Worm (Caenorhabditis elegans) whole organism, young adult: ENCODE results near the gene gst-18.

ENCODE experiments used
- B0261.1 ChIP-seq: sonication (generic microtip); optimal IDR thresholded peaks from 2 replicates; lab custom pipeline; 2016; ENCODE audit warnings: mild to moderate bottlenecking, missing genetic modification characterization, moderate library complexity, missing compliant biosample characterization
- C06A6.2 ChIP-seq: fragments of 200-800 bp; sonication (Bioruptor generic); conservative IDR thresholded peaks from 2 replicates; pipeline ENCODE4 v1.3.6; 2022; ENCODE audit warnings: missing genetic modification characterization, missing compliant biosample characterization
- C17E4.6 ChIP-seq: fragments of 200-800 bp; sonication (Bioruptor generic); IDR thresholded peaks from 2 replicates; pipeline ENCODE4 v1.3.6; 2022; ENCODE audit warnings: missing genetic modification reagents, missing genetic modification characterization, missing compliant biosample characterization
- F10E7.11 ChIP-seq: sonication (generic microtip); optimal IDR thresholded peaks from 2 replicates; lab custom pipeline; 2017; ENCODE audit warnings: mild to moderate bottlenecking, missing genetic modification characterization, moderate library complexity, missing compliant biosample characterization
- F57A8.1 ChIP-seq: fragments of 200-800 bp; sonication (Bioruptor generic); optimal IDR thresholded peaks from 2 replicates; lab custom pipeline; 2018; ENCODE audit warnings: mild to moderate bottlenecking, missing genetic modification characterization, moderate library complexity, missing compliant biosample characterization
- F57C9.4 ChIP-seq: sonication (generic microtip); optimal IDR thresholded peaks from 2 replicates; lab custom pipeline; 2017; ENCODE audit warnings: mild to moderate bottlenecking, missing genetic modification characterization, missing compliant biosample characterization
- K11D2.4 ChIP-seq: fragments of 200-800 bp; sonication (Bioruptor generic); IDR thresholded peaks from 2 replicates; pipeline ENCODE4 v1.3.6; 2022; ENCODE audit warnings: missing genetic modification reagents, missing genetic modification characterization, missing compliant biosample characterization
- T26A5.8 ChIP-seq: sonication (generic microtip); optimal IDR thresholded peaks from 2 replicates; lab custom pipeline; 2016; ENCODE audit warnings: missing genetic modification characterization, missing compliant biosample characterization
- Y56A3A.18 ChIP-seq: fragments of 200-800 bp; sonication (Bioruptor generic); IDR thresholded peaks from 2 replicates; pipeline ENCODE4 v1.3.6; 2022; ENCODE audit warnings: missing genetic modification reagents, missing genetic modification characterization, missing compliant biosample characterization
- Y67H2A.10 ChIP-seq: fragments of 200-800 bp; sonication (Bioruptor generic); conservative IDR thresholded peaks from 2 replicates; pipeline ENCODE4 v1.3.6; 2022; ENCODE audit warnings: missing genetic modification reagents, missing genetic modification characterization, missing compliant biosample characterization
- akir-1 ChIP-seq: fragments of 200-800 bp; sonication (Bioruptor generic); optimal IDR thresholded peaks from 2 replicates; lab custom pipeline; 2018; ENCODE audit warnings: mild to moderate bottlenecking, missing genetic modification characterization, moderate library complexity, missing compliant biosample characterization
- ama-1 ChIP-seq, 3 experiments: fragments of 150-350 bp in 1 of 3; sonication (generic microtip) in 2 of 3; optimal IDR thresholded peaks; 2 replicates each; lab custom pipeline; 2014 to 2018; ENCODE audit warnings: missing biosample characterization in 2 of 3, missing genetic modification characterization in 2 of 3, missing genetic modification reagents in 2 of 3
- atf-7 ChIP-seq: sonication (generic microtip); optimal IDR thresholded peaks from 2 replicates; lab custom pipeline; 2017; ENCODE audit warnings: mild to moderate bottlenecking, missing genetic modification characterization, missing compliant biosample characterization
- attf-3 ChIP-seq: fragments of 200-800 bp; sonication (Bioruptor generic); conservative IDR thresholded peaks from 2 replicates; pipeline ENCODE4 v1.3.6; 2022; ENCODE audit warnings: missing genetic modification reagents, missing genetic modification characterization, missing compliant biosample characterization
- attf-6 ChIP-seq: fragments of 200-800 bp; sonication (Bioruptor generic); IDR thresholded peaks from 2 replicates; pipeline ENCODE4 v1.3.6; 2022; ENCODE audit warnings: missing genetic modification reagents, missing genetic modification characterization, missing compliant biosample characterization
- bed-1 ChIP-seq: fragments of 200-800 bp; sonication (Bioruptor generic); IDR thresholded peaks from 2 replicates; pipeline ENCODE4 v1.3.6; 2022; ENCODE audit warnings: missing genetic modification reagents, missing genetic modification characterization, missing compliant biosample characterization
- bed-2 ChIP-seq: fragments of 200-800 bp; sonication (Bioruptor generic); IDR thresholded peaks from 2 replicates; pipeline ENCODE4 v1.3.6; 2022; ENCODE audit warnings: missing genetic modification reagents, missing genetic modification characterization, missing compliant biosample characterization
- ccch-3 ChIP-seq: fragments of 200-800 bp; sonication (Bioruptor generic); optimal IDR thresholded peaks from 2 replicates; lab custom pipeline; 2018; ENCODE audit warnings: mild to moderate bottlenecking, missing genetic modification characterization, missing compliant biosample characterization
- cebp-2 ChIP-seq: fragments of 200-800 bp; sonication (Bioruptor generic); IDR thresholded peaks from 2 replicates; pipeline ENCODE4 v1.3.6; 2022; ENCODE audit warnings: missing genetic modification characterization, missing compliant biosample characterization
- ceh-91 ChIP-seq: fragments of 200-800 bp; sonication (Bioruptor generic); IDR thresholded peaks from 2 replicates; pipeline ENCODE4 v1.3.6; 2022; ENCODE audit warnings: missing genetic modification reagents, missing genetic modification characterization, missing compliant biosample characterization
- chd-7 ChIP-seq: sonication (generic microtip); optimal IDR thresholded peaks from 2 replicates; lab custom pipeline; 2016; ENCODE audit warnings: mild to moderate bottlenecking, missing genetic modification characterization, moderate library complexity, missing compliant biosample characterization
- egl-44 ChIP-seq: fragments of 200-800 bp; sonication (Bioruptor generic); IDR thresholded peaks from 2 replicates; pipeline ENCODE4 v1.3.6; 2022; ENCODE audit warnings: missing genetic modification reagents, missing genetic modification characterization, missing compliant biosample characterization
- ekl-4 ChIP-seq: fragments of 200-800 bp; sonication (Bioruptor generic); IDR thresholded peaks from 2 replicates; pipeline ENCODE4 v1.3.6; 2022; ENCODE audit warnings: missing genetic modification reagents, missing genetic modification characterization, missing compliant biosample characterization
- gei-17 ChIP-seq: fragments of 200-800 bp; sonication (Bioruptor generic); optimal IDR thresholded peaks from 2 replicates; lab custom pipeline; 2018; ENCODE audit warnings: mild to moderate bottlenecking, missing genetic modification characterization, missing compliant biosample characterization
- him-1 ChIP-seq: sonication (generic microtip); optimal IDR thresholded peaks from 2 replicates; lab custom pipeline; 2016; ENCODE audit warnings: missing genotype, missing genetic modification reagents, missing genetic modification characterization, missing compliant biosample characterization
- hlh-12 ChIP-seq: sonication (generic microtip); optimal IDR thresholded peaks from 2 replicates; lab custom pipeline; 2016; ENCODE audit warnings: missing genetic modification characterization, missing compliant biosample characterization
- hmg-1.2 ChIP-seq: fragments of 200-800 bp; sonication (Bioruptor generic); IDR thresholded peaks from 2 replicates; pipeline ENCODE4 v1.3.6; 2022; ENCODE audit warnings: missing genetic modification reagents, missing genetic modification characterization, missing compliant biosample characterization
- hsf-1 ChIP-seq: fragments of 200-800 bp; sonication (Bioruptor generic); IDR thresholded peaks from 2 replicates; pipeline ENCODE4 v1.3.6; 2022; ENCODE audit warnings: missing genetic modification reagents, missing genetic modification characterization, missing compliant biosample characterization
- let-526 ChIP-seq: fragments of 200-800 bp; sonication (Bioruptor generic); IDR thresholded peaks from 2 replicates; pipeline ENCODE4 v1.3.6; 2022; ENCODE audit warnings: missing genetic modification reagents, missing genetic modification characterization, missing compliant biosample characterization
- madf-10 ChIP-seq: sonication (generic microtip); optimal IDR thresholded peaks from 2 replicates; lab custom pipeline; 2016; ENCODE audit warnings: mild to moderate bottlenecking, missing genetic modification characterization, missing compliant biosample characterization
- madf-6 ChIP-seq: fragments of 200-800 bp; sonication (Bioruptor generic); IDR thresholded peaks from 2 replicates; pipeline ENCODE4 v1.3.6; 2022; ENCODE audit warnings: missing genetic modification reagents, missing genetic modification characterization, missing compliant biosample characterization
- madf-8 ChIP-seq: fragments of 200-800 bp; sonication (Bioruptor generic); conservative IDR thresholded peaks from 2 replicates; pipeline ENCODE4 v1.3.6; 2022; ENCODE audit warnings: missing genetic modification reagents, missing genetic modification characterization, missing compliant biosample characterization
- mcd-1 ChIP-seq: fragments of 200-800 bp; sonication (Bioruptor generic); IDR thresholded peaks from 2 replicates; pipeline ENCODE4 v1.3.6; 2022; ENCODE audit warnings: missing genetic modification reagents, missing genetic modification characterization, missing compliant biosample characterization
- nhr-120 ChIP-seq: fragments of 200-800 bp; sonication (Bioruptor generic); IDR thresholded peaks from 2 replicates; pipeline ENCODE4 v1.3.6; 2022; ENCODE audit warnings: missing genetic modification characterization, missing compliant biosample characterization
- nhr-179 ChIP-seq: sonication (generic microtip); optimal IDR thresholded peaks from 2 replicates; lab custom pipeline; 2016; ENCODE audit warnings: mild to moderate bottlenecking, missing genetic modification characterization, missing compliant biosample characterization
- nhr-27 ChIP-seq: fragments of 200-800 bp; sonication (Bioruptor generic); optimal IDR thresholded peaks from 2 replicates; lab custom pipeline; 2018; ENCODE audit warnings: mild to moderate bottlenecking, missing genetic modification characterization, moderate library complexity, missing compliant biosample characterization
- nhr-90 ChIP-seq: sonication (generic microtip); optimal IDR thresholded peaks from 2 replicates; lab custom pipeline; 2016; ENCODE audit warnings: missing genotype, mild to moderate bottlenecking, missing genetic modification characterization, missing compliant biosample characterization
- pbrm-1 ChIP-seq: fragments of 200-800 bp; sonication (Bioruptor generic); IDR thresholded peaks from 2 replicates; pipeline ENCODE4 v1.3.6; 2022; ENCODE audit warnings: missing genetic modification reagents, missing genetic modification characterization, missing compliant biosample characterization
- pha-4 ChIP-seq: fragments of 150-350 bp; sonication (generic microtip); optimal IDR thresholded peaks from 2 replicates; lab custom pipeline; 2014; ENCODE audit warnings: missing biosample characterization, missing genetic modification reagents, missing genetic modification characterization
- rcor-1 ChIP-seq: fragments of 200-800 bp; sonication (Bioruptor generic); IDR thresholded peaks from 2 replicates; pipeline ENCODE4 v1.3.6; 2022; ENCODE audit warnings: missing genetic modification reagents, missing genetic modification characterization, missing compliant biosample characterization
- rec-8 ChIP-seq, 2 experiments: sonication (generic microtip); optimal IDR thresholded peaks; 2 replicates each; lab custom pipeline; 2016; ENCODE audit warnings: mild to moderate bottlenecking in 2 of 2, missing genetic modification characterization in 2 of 2, missing genetic modification reagents in 2 of 2, missing genotype in 2 of 2, missing biosample characterization in 1 of 2, missing compliant biosample characterization in 1 of 2, moderate library complexity in 1 of 2
- snpc-4 ChIP-seq, 5 experiments: fragments of 150-350 bp in 1 of 5; sonication (generic microtip) in 4 of 5; optimal IDR thresholded peaks; 2 replicates each; lab custom pipeline; 2014 to 2018; ENCODE audit warnings: missing genetic modification characterization in 5 of 5, missing biosample characterization in 3 of 5, antibody characterized with exemption in 2 of 5, mild to moderate bottlenecking in 2 of 5, missing compliant biosample characterization in 2 of 5, missing genotype in 2 of 5, moderate library complexity in 2 of 5, missing genetic modification reagents in 1 of 5
- sptf-2 ChIP-seq: fragments of 200-800 bp; sonication (Bioruptor generic); optimal IDR thresholded peaks from 2 replicates; lab custom pipeline; 2018; ENCODE audit warnings: mild to moderate bottlenecking, missing genetic modification characterization, missing compliant biosample characterization
- tlf-1 ChIP-seq: fragments of 200-800 bp; sonication (Bioruptor generic); optimal IDR thresholded peaks from 2 replicates; lab custom pipeline; 2018; ENCODE audit warnings: mild to moderate bottlenecking, missing genetic modification characterization, missing compliant biosample characterization
- unc-62 ChIP-seq: fragments of 150-350 bp; optimal IDR thresholded peaks from 2 replicates; lab custom pipeline; 2014; ENCODE audit warnings: missing biosample characterization, missing genetic modification reagents, missing genetic modification characterization
- ztf-22 ChIP-seq: fragments of 200-800 bp; sonication (Bioruptor generic); optimal IDR thresholded peaks from 2 replicates; lab custom pipeline; 2018; ENCODE audit warnings: mild to moderate bottlenecking, missing genetic modification characterization, moderate library complexity, missing compliant biosample characterization
- ztf-25 ChIP-seq: fragments of 200-800 bp; sonication (Bioruptor generic); IDR thresholded peaks from 2 replicates; pipeline ENCODE4 v1.3.6; 2022; ENCODE audit warnings: missing genetic modification reagents, missing genetic modification characterization, missing compliant biosample characterization
- ztf-26 ChIP-seq: sonication (generic microtip); optimal IDR thresholded peaks from 2 replicates; lab custom pipeline; 2017; ENCODE audit warnings: missing genetic modification characterization, missing compliant biosample characterization

Gene gst-18

ce11 chrII:13596505-13596977 lies 34.1 kb downstream of the gst-18 start, which contains the start of the genes fbxc-23 and csc-1 (continued):
- TF ChIP-seq C17E4.6 (GFP tag; lab: Robert Waterston, UW) (0 out of 2 replicates have a peak, but pooled peaks have one; percentile 8), snpc-4 (GFP tag; optimal IDR thresholded peaks at IDR 0.05; lab: Kevin White, UChicago) (no peak), snpc-4 (tag; optimal IDR thresholded peaks at IDR 0.05; lab: Kevin White, UChicago) (peak in 3 of 4 experiments; percentile 15 to 76 (median 53)), rec-8 (tag; optimal IDR thresholded peaks at IDR 0.05; lab: Kevin White, UChicago) (no peak), nhr-90 (no peak), madf-10 (tag; lab: Kevin White, UChicago) (no peak), F57C9.4 (tag; lab: Kevin White, UChicago) (no peak), chd-7 (tag; lab: Kevin White, UChicago) (no peak), hsf-1 (GFP tag; lab: Robert Waterston, UW) (0 out of 2 replicates have a peak, but pooled peaks have one; percentile 41), madf-6 (GFP tag; lab: Robert Waterston, UW) (peak; percentile 100), ztf-22 (GFP tag; lab: Kevin White, UChicago) (no peak), hmg-1.2 (GFP tag; lab: Robert Waterston, UW) (peak; percentile 49; the same call in 1 of the 2 replicates), nhr-120 (no peak), nhr-27 (tag; lab: Kevin White, UChicago) (no peak), unc-62 (GFP tag; lab: Kevin White, UChicago) (no peak), F10E7.11 (tag; lab: Kevin White, UChicago) (no peak), Y56A3A.18 (GFP tag; lab: Robert Waterston, UW) (no peak), egl-44 (GFP tag; lab: Robert Waterston, UW) (no peak), ama-1 (optimal IDR thresholded peaks at IDR 0.05; lab: Kevin White, UChicago) (no peak), ama-1 (GFP tag; optimal IDR thresholded peaks at IDR 0.05; lab: Kevin White, UChicago) (no peak), cebp-2 (GFP tag; lab: Robert Waterston, UW) (no peak), K11D2.4 (GFP tag; lab: Robert Waterston, UW) (no peak), C06A6.2 (GFP tag; lab: Robert Waterston, UW) (no peak), rcor-1 (GFP tag; lab: Robert Waterston, UW) (peak; percentile 61; the same call in 1 of the 2 replicates), pbrm-1 (GFP tag; lab: Robert Waterston, UW) (0 out of 2 replicates have a peak, but pooled peaks have one; percentile 10), sptf-2 (GFP tag; lab: Kevin White, UChicago) (no peak), him-1 (tag; lab: Kevin White, UChicago) (no peak), ztf-26 (no peak), bed-1 (GFP tag; lab: Robert Waterston, UW) (no peak), tlf-1 (GFP tag; lab: Kevin White, UChicago) (peak; percentile 41), gei-17 (no peak), pha-4 (tag; lab: Kevin White, UChicago) (no peak), ccch-3 (GFP tag; lab: Kevin White, UChicago) (no peak), mcd-1 (GFP tag; lab: Robert Waterston, UW) (peak; percentile 30; the same call in 1 of the 2 replicates), hlh-12 (no peak), attf-3 (GFP tag; lab: Robert Waterston, UW) (no peak), B0261.1 (tag; lab: Kevin White, UChicago) (no peak), T26A5.8 (tag; lab: Kevin White, UChicago) (no peak), let-526 (GFP tag; lab: Robert Waterston, UW) (no peak), ceh-91 (GFP tag; lab: Robert Waterston, UW) (peak; percentile 91), akir-1 (GFP tag; lab: Kevin White, UChicago) (no peak), attf-6 (GFP tag; lab: Robert Waterston, UW) (no peak), madf-8 (GFP tag; lab: Robert Waterston, UW) (peak; percentile 99), ekl-4 (GFP tag; lab: Robert Waterston, UW) (no peak), Y67H2A.10 (GFP tag; lab: Robert Waterston, UW) (no peak), F57A8.1 (GFP tag; lab: Kevin White, UChicago) (no peak), atf-7 (tag; lab: Kevin White, UChicago) (no peak), bed-2 (GFP tag; lab: Robert Waterston, UW) (no peak), nhr-179 (no peak), ztf-25 (GFP tag; lab: Robert Waterston, UW) (no peak)
